Worm (Caenorhabditis elegans) whole organism, early embryonic: ENCODE measurements around the gene nhr-107.

Source experiments
- F13C5.2 ChIP-seq: sonication (generic microtip); optimal IDR thresholded peaks from 2 replicates; lab custom pipeline; 2017; ENCODE audit warnings: mild to moderate bottlenecking, missing genetic modification characterization, inconsistent platforms, missing compliant biosample characterization
- aly-1 ChIP-seq: sonication (generic microtip); optimal IDR thresholded peaks from 2 replicates; lab custom pipeline; 2016; ENCODE audit warnings: missing genetic modification characterization, missing compliant biosample characterization
- ama-1 ChIP-seq: fragments of 150-350 bp; optimal IDR thresholded peaks from 2 replicates; lab custom pipeline; 2014
- ceh-13 ChIP-seq: fragments of 200-800 bp; sonication (Bioruptor generic); optimal IDR thresholded peaks from 2 replicates; lab custom pipeline; 2018; ENCODE audit warnings: mild to moderate bottlenecking, missing genetic modification characterization, missing compliant biosample characterization
- ceh-36 ChIP-seq: sonication (generic microtip); optimal IDR thresholded peaks from 2 replicates; lab custom pipeline; 2016; ENCODE audit warnings: missing genetic modification characterization, inconsistent platforms, missing compliant biosample characterization
- pes-1 ChIP-seq: fragments of 200-800 bp; sonication (Bioruptor generic); IDR thresholded peaks from 2 replicates; pipeline ENCODE4 v1.3.6; 2022; ENCODE audit warnings: missing genetic modification reagents, missing genetic modification characterization, missing compliant biosample characterization
- tbx-37 ChIP-seq: fragments of 200-800 bp; sonication (Bioruptor generic); conservative IDR thresholded peaks from 2 replicates; pipeline ENCODE4 v1.3.6; 2022; ENCODE audit warnings: missing genetic modification reagents, missing genetic modification characterization, missing compliant biosample characterization

DNA sequence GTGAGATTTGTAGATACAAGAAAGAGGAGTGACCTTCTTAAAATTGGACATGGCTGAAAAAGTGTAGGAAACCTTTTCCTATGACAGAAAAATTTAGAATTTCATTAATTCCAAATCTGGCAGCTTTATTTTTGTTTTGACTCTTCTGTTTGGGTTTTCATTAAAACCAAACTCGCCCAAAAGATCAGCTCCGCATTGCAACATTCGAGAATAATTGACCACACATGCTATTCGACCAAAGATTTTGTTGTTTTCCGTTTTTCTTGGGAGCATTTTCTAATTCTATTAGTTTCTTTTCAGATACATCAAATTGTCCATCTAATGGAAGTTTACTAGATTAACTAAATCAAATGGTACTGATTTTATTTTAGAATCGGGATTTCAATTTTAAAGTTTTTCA is 40.7 kb downstream of the nhr-107 start, which contains the start of gene mec-1:
- no peak for TF ChIP-seq ceh-36 (tag; lab: Kevin White, UChicago)
- TF ChIP-seq aly-1, result no peak
- no peak for TF ChIP-seq pes-1 (GFP tag; lab: Robert Waterston, UW)
- TF ChIP-seq ama-1, result no peak
- TF ChIP-seq tbx-37 (GFP tag; lab: Robert Waterston, UW), result no peak
- no peak for TF ChIP-seq ceh-13 (GFP tag; lab: Kevin White, UChicago)
- no peak for TF ChIP-seq F13C5.2
